Fruit fly (Drosophila melanogaster): ENCODE measurements around the gene viaf.

viaf gene

dm6 chr3L:12004136-12004535, 11.2 kb upstream of the viaf start:
- TF ChIP-seq noc (tag; optimal IDR thresholded peaks at IDR 0.05) = no peak

- TF ChIP-seq noc (tag; optimal IDR thresholded peaks at IDR 0.05) = no peak
These were observed 10.5 kb upstream of the viaf start for dm6 chr3L:12003457-12003856.

- TF ChIP-seq noc (tag; optimal IDR thresholded peaks at IDR 0.05) = no peak
These were observed 9.6 kb upstream of the viaf start, which contains the start of the genes Pop2 and CG6928 for dm6 chr3L:12002321-12003248. Pop2 (minus strand) TSS chr3L:12002915. CG6928 (plus strand) TSS chr3L:12003155.

- no peak for TF ChIP-seq noc (tag; optimal IDR thresholded peaks at IDR 0.05)
These were observed 5.0 kb upstream of the viaf start, which contains the start of gene Grip163 for dm6 chr3L:11997959-11998358. Grip163 (minus strand) TSS chr3L:11998138.

dm6 chr3L:11990436-11990835, 2.5 kb downstream of the viaf start, which contains the start of gene CG6931:
CG6931 (plus strand) TSS chr3L:11990736.
- TF ChIP-seq noc (tag; optimal IDR thresholded peaks at IDR 0.05) = no peak

dm6 chr3L:11984606-11985005, 8.4 kb downstream of the viaf start, which contains the start of gene CG6938:
CG6938 (plus strand) TSS chr3L:11984906.
- TF ChIP-seq noc (tag; optimal IDR thresholded peaks at IDR 0.05) = no peak

- no peak for TF ChIP-seq noc (tag; optimal IDR thresholded peaks at IDR 0.05)
These were observed 17.2 kb downstream of the viaf start, which contains the start of gene CG43896 for dm6 chr3L:11975811-11976210. CG43896 (plus strand) TSS chr3L:11976111.

- no peak for TF ChIP-seq noc (tag; optimal IDR thresholded peaks at IDR 0.05)
These were observed 18.4 kb downstream of the viaf start, which contains the start of gene CG14125 for dm6 chr3L:11974605-11975004. CG14125 (plus strand) TSS chr3L:11974905.

dm6 chr3L:11973690-11974089, 19.3 kb downstream of the viaf start, which contains the start of gene CG42397:
CG42397 (minus strand) TSS chr3L:11973790.
- no peak for TF ChIP-seq noc (tag; optimal IDR thresholded peaks at IDR 0.05)

dm6 chr3L:11972879-11973278, 20.1 kb downstream of the viaf start, which contains the start of gene Muc68E:
Muc68E (minus strand) TSS chr3L:11972979.
- TF ChIP-seq noc (tag; optimal IDR thresholded peaks at IDR 0.05) = no peak

dm6 chr3L:11966104-11966503, 26.9 kb downstream of the viaf start, which contains the start of gene prc:
prc (minus strand) TSS chr3L:11966131.
- TF ChIP-seq noc (tag; optimal IDR thresholded peaks at IDR 0.05) = no peak

dm6 chr3L:11957669-11958333, 35.2 kb downstream of the viaf start, which contains the start of the genes CG11570 and CG43294:
CG11570 (minus strand) TSS chr3L:11957769.
CG43294 (plus strand) TSS chr3L:11958283.
- TF ChIP-seq noc (tag; optimal IDR thresholded peaks at IDR 0.05) = no peak

dm6 chr3L:11953783-11954182, 39.2 kb downstream of the viaf start, which contains the start of gene CG7248:
CG7248 (plus strand) TSS chr3L:11954083.
- no peak for TF ChIP-seq noc (tag; optimal IDR thresholded peaks at IDR 0.05)

- no peak for TF ChIP-seq noc (tag; optimal IDR thresholded peaks at IDR 0.05)
These were observed 39.8 kb downstream of the viaf start, which contains the start of gene obst-G for dm6 chr3L:11953217-11953616. obst-G (minus strand) TSS chr3L:11953317.

dm6 chr3L:11949539-11949938, 43.4 kb downstream of the viaf start, which contains the start of gene CG17826:
CG17826 (plus strand) TSS chr3L:11949839.
- TF ChIP-seq noc (tag; optimal IDR thresholded peaks at IDR 0.05) = no peak

dm6 chr3L:11947357-11947756, 45.6 kb downstream of the viaf start, which contains the start of gene CG7252:
CG7252 (plus strand) TSS chr3L:11947675.
- no peak for TF ChIP-seq noc (tag; optimal IDR thresholded peaks at IDR 0.05)
